Fruit fly (Drosophila melanogaster): ENCODE results near the gene Poxm.

dm6 chr3R:8347835-8348234, 14.2 kb upstream of the Poxm start:
- TF ChIP-seq psq (GFP tag; optimal IDR thresholded peaks at IDR 0.05) (no peak), Mio (GFP tag; optimal IDR thresholded peaks at IDR 0.05) (no peak), CrebA (GFP tag; optimal IDR thresholded peaks at IDR 0.05; ENCODE audit: borderline replicate concordance) (no peak), HLH106 (tag; optimal IDR thresholded peaks at IDR 0.05) (no peak), Hnf4 (GFP tag; optimal IDR thresholded peaks at IDR 0.05) (no peak), h (GFP tag; optimal IDR thresholded peaks at IDR 0.05) (no peak)
